Worm (Caenorhabditis elegans) whole organism, mixed stage, embryonic: Measurements from ENCODE around the gene fbxa-220.

ENCODE experiments used
- M03D4.4 ChIP-seq: sonication (generic microtip); optimal IDR thresholded peaks from 2 replicates; lab custom pipeline; 2017; ENCODE audit warnings: mild to moderate bottlenecking, missing genetic modification characterization, missing compliant biosample characterization
- bed-3 ChIP-seq: fragments of 200-800 bp; sonication (Bioruptor generic); optimal IDR thresholded peaks from 3 replicates; lab custom pipeline; 2018; ENCODE audit warnings: mild to moderate bottlenecking, missing genetic modification characterization, moderate library complexity, missing compliant biosample characterization
- blmp-1 ChIP-seq: fragments of 150-350 bp; optimal IDR thresholded peaks from 2 replicates; lab custom pipeline; 2014; ENCODE audit warnings: missing biosample characterization, missing genetic modification characterization
- ceh-39 ChIP-seq: fragments of 150-350 bp; optimal IDR thresholded peaks from 2 replicates; lab custom pipeline; 2014; ENCODE audit warnings: missing biosample characterization, missing genetic modification characterization
- ceh-43 ChIP-seq: fragments of 200-800 bp; sonication (Bioruptor generic); optimal IDR thresholded peaks from 2 replicates; lab custom pipeline; 2018; ENCODE audit warnings: mild to moderate bottlenecking, missing genetic modification characterization, moderate library complexity, missing compliant biosample characterization
- ces-1 ChIP-seq: fragments of 150-350 bp; optimal IDR thresholded peaks from 2 replicates; lab custom pipeline; 2014; ENCODE audit warnings: missing biosample characterization, missing genetic modification reagents, missing genetic modification characterization
- cnd-1 ChIP-seq: fragments of 200-800 bp; sonication (Bioruptor generic); optimal IDR thresholded peaks from 2 replicates; lab custom pipeline; 2018; ENCODE audit warnings: mild to moderate bottlenecking, missing genetic modification characterization, missing compliant biosample characterization
- drap-1 ChIP-seq: fragments of 200-800 bp; sonication (Bioruptor generic); optimal IDR thresholded peaks from 3 replicates; lab custom pipeline; 2018; ENCODE audit warnings: mild to moderate bottlenecking, missing genetic modification characterization, missing compliant biosample characterization
- elt-1 ChIP-seq: sonication (generic microtip); optimal IDR thresholded peaks from 2 replicates; lab custom pipeline; 2017; ENCODE audit warnings: missing genetic modification characterization, mild to moderate bottlenecking, missing compliant biosample characterization, antibody characterized with exemption, moderate library complexity, borderline replicate concordance; ENCODE audit not compliant: insufficient read depth
- elt-3 ChIP-seq: fragments of 150-350 bp; optimal IDR thresholded peaks from 2 replicates; lab custom pipeline; 2014; ENCODE audit warnings: missing biosample characterization, missing genetic modification characterization
- ham-2 ChIP-seq: fragments of 200-800 bp; sonication (Bioruptor generic); optimal IDR thresholded peaks from 2 replicates; lab custom pipeline; 2018; ENCODE audit warnings: mild to moderate bottlenecking, missing genetic modification characterization, missing compliant biosample characterization
- hlh-1 ChIP-seq: fragments of 150-350 bp; optimal IDR thresholded peaks from 2 replicates; lab custom pipeline; 2014; ENCODE audit warnings: missing biosample characterization, missing genetic modification reagents, missing genetic modification characterization
- lsy-2 ChIP-seq: fragments of 150-350 bp; optimal IDR thresholded peaks from 2 replicates; lab custom pipeline; 2014; ENCODE audit warnings: missing biosample characterization, missing genetic modification characterization
- mab-5 ChIP-seq: fragments of 150-350 bp; optimal IDR thresholded peaks from 2 replicates; lab custom pipeline; 2014; ENCODE audit warnings: missing biosample characterization, missing genetic modification characterization
- mep-1 ChIP-seq: fragments of 150-350 bp; optimal IDR thresholded peaks from 2 replicates; lab custom pipeline; 2017; ENCODE audit warnings: missing biosample characterization, missing genetic modification reagents, missing genetic modification characterization, inconsistent platforms
- mls-2 ChIP-seq: sonication (generic microtip); optimal IDR thresholded peaks from 2 replicates; lab custom pipeline; 2016; ENCODE audit warnings: mild to moderate bottlenecking, missing genetic modification characterization, moderate library complexity, missing compliant biosample characterization
- nhr-12 ChIP-seq: fragments of 150-350 bp; optimal IDR thresholded peaks from 2 replicates; lab custom pipeline; 2014; ENCODE audit warnings: missing biosample characterization, missing genetic modification characterization
- nhr-2 ChIP-seq: fragments of 150-350 bp; optimal IDR thresholded peaks from 2 replicates; lab custom pipeline; 2014; ENCODE audit warnings: missing biosample characterization, missing genetic modification characterization
- nhr-28 ChIP-seq: fragments of 150-350 bp; optimal IDR thresholded peaks from 2 replicates; lab custom pipeline; 2014; ENCODE audit warnings: missing biosample characterization, missing genetic modification characterization
- nhr-76 ChIP-seq: sonication (generic microtip); optimal IDR thresholded peaks from 2 replicates; lab custom pipeline; 2017; ENCODE audit warnings: missing biosample characterization, missing genetic modification characterization
- pha-4 ChIP-seq: fragments of 150-350 bp; optimal IDR thresholded peaks from 2 replicates; lab custom pipeline; 2018; ENCODE audit warnings: missing biosample characterization, missing genetic modification reagents, missing genetic modification characterization
- sem-2 ChIP-seq: fragments of 200-800 bp; sonication (Bioruptor generic); optimal IDR thresholded peaks from 2 replicates; lab custom pipeline; 2018; ENCODE audit warnings: mild to moderate bottlenecking, missing genetic modification characterization, missing compliant biosample characterization
- snpc-4 ChIP-seq: fragments of 150-350 bp; optimal IDR thresholded peaks from 2 replicates; lab custom pipeline; 2014; ENCODE audit warnings: missing biosample characterization, missing genetic modification characterization
- sptf-1 ChIP-seq: sonication (generic microtip); optimal IDR thresholded peaks from 2 replicates; lab custom pipeline; 2017; ENCODE audit warnings: mild to moderate bottlenecking, missing genetic modification characterization, moderate library complexity, missing compliant biosample characterization
- tbx-8 ChIP-seq: fragments of 200-800 bp; sonication (Bioruptor generic); optimal IDR thresholded peaks from 2 replicates; lab custom pipeline; 2018; ENCODE audit warnings: mild to moderate bottlenecking, missing genetic modification characterization, moderate library complexity, missing compliant biosample characterization
- unc-120 ChIP-seq: sonication (generic microtip); optimal IDR thresholded peaks from 2 replicates; lab custom pipeline; 2017; ENCODE audit warnings: missing genetic modification characterization, missing compliant biosample characterization; ENCODE audit not compliant: poor library complexity, severe bottlenecking
- unc-62 ChIP-seq: fragments of 150-350 bp; optimal IDR thresholded peaks from 2 replicates; lab custom pipeline; 2014; ENCODE audit warnings: missing biosample characterization, missing genetic modification reagents, missing genetic modification characterization
- zip-8 ChIP-seq: fragments of 150-350 bp; optimal IDR thresholded peaks from 2 replicates; lab custom pipeline; 2014; ENCODE audit warnings: missing biosample characterization, missing genetic modification characterization
- ztf-11 ChIP-seq: fragments of 150-350 bp; optimal IDR thresholded peaks from 2 replicates; lab custom pipeline; 2014; ENCODE audit warnings: missing biosample characterization, missing genetic modification characterization

fbxa-220 gene

DNA sequence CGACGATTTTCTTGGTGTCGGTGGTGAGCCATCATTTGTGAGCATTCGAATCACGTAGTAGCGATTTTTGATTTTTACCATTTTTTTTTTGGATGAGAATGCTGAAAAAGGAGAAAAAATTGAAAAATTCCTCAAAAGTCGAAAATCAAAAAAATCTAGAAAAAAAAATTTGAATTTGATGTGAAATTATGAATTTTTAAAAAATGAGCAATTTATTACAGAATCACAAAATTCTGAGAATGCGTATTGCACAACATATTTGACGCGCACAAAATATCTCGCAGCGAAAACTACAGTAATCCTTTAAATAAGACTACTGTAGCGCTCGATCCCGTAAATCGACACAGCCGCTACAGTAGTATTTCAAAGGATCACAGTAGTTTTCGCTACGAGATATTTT lies 3.3 kb upstream of the fbxa-220 start, which contains the start of gene popl-5:
Gene popl-5 (minus strand): TSS at position 101 of the 400 bp plus-strand sequence.
- no peak for TF ChIP-seq mab-5
- no peak for TF ChIP-seq cnd-1 (tag; lab: Kevin White, UChicago)
- TF ChIP-seq tbx-8 (GFP tag; lab: Kevin White, UChicago): no peak
- no peak for TF ChIP-seq unc-120 (tag; lab: Kevin White, UChicago)
- no peak for TF ChIP-seq elt-1 (tag; lab: Kevin White, UChicago)
- no peak for TF ChIP-seq sem-2 (GFP tag; lab: Kevin White, UChicago)
- TF ChIP-seq nhr-76 (tag; lab: Kevin White, UChicago): no peak
- TF ChIP-seq mls-2: no peak
- TF ChIP-seq hlh-1 (tag; lab: Kevin White, UChicago): no peak
- no peak for TF ChIP-seq nhr-28 (tag; lab: Kevin White, UChicago)
- TF ChIP-seq nhr-2: no peak
- TF ChIP-seq mep-1 (tag; lab: Kevin White, UChicago): no peak

DNA sequence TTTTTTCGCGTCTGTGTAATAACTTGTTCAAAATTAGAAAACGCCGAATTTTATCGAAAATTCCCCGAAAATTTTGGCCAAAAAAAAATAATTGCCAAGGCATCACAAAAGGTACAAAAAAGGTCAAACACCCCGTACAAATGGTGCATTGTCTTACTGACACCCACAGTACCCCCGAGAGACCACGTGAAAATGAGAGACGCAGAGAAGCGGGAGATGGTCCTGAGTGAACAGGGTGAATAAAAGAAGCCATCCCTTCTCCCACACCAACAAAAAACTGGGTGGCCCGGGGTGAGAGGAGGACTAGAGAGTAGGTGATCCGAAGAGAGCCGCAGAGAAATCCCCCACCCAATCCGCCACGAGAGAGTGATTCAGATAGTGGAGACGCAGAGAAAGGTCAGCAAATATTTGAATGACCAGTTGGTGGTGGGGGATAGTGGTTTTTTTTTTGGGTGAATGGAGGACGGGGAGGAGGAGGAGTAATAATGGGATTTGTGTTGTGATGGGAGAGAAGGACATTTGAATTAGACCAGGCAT lies 2.6 kb downstream of the fbxa-220 start:
- peak; percentile 6 for TF ChIP-seq ces-1 (GFP tag; lab: Kevin White, UChicago)
- no peak for TF ChIP-seq snpc-4 (tag; lab: Kevin White, UChicago)
- peak; percentile 1 for TF ChIP-seq sptf-1 (tag; lab: Kevin White, UChicago)
- peak; percentile 15 for TF ChIP-seq mls-2
- peak; percentile 98 for TF ChIP-seq nhr-2
- TF ChIP-seq ztf-11 (tag; lab: Kevin White, UChicago): no peak
- TF ChIP-seq M03D4.4 (tag; lab: Kevin White, UChicago): peak; percentile 3
- TF ChIP-seq ceh-39 (tag; lab: Kevin White, UChicago): peak; percentile 43

DNA sequence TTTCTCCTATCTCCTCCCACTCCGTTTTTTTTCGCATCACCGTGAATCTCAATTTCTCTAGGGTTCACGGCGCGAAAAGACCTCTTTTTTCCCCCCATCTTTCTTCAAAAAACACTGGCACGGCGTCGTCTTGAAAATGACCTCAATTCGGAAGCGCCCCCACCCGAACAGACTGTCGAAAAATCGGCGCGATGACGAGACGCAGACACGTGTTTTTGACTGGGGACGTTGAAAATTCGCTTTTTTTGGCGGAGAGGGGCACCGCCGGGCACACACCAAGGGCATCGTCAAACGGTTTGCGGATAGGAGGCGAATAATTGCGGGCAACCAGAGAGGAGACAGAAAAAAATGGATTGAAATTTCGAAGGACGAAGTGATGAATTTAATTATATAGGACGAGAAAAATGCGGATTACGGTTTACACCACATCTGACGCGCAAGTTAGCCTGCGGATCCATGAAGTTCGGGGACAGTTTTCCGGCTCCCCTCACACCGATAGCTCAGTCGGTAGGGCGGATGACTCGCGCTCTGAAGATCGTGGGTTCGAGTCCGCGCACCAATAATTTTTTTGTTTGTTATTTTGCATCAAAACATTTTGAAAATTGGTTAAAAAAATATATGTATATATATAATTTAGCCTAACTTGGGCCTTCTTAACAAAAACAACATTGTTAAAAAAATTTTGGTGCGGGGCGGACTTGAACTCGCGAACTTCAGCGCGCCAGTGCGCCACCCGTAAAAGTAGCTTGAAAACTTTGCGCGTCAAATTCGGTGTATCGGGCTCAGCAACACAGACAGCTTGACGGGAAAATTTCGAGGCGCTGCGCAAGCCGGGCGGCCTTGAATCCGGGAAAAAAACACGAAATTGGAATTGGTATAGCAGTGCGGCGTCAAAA lies 5.3 kb downstream of the fbxa-220 start:
- no peak for TF ChIP-seq snpc-4 (tag; lab: Kevin White, UChicago)
- no peak for TF ChIP-seq unc-120 (tag; lab: Kevin White, UChicago)

DNA sequence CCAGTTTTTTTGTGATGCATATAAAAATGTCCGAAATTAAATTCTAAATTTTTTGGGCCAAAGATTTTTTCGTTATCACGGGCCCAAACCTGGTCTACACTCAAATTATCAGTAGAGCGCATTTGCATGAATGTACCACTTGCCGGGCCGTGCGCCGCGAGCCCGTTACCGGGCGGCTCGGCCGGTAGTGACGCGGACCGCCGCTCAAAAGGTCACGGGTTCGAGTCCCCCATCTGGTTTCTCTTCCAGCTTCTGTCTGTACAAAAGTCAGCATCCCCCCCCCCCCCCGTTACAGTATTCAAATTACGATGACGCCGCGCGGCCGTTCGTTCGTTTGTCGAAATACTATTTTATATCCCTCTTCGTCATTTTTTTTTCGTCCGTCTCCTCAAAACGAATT lies 6.7 kb downstream of the fbxa-220 start:
- no peak for TF ChIP-seq sem-2 (GFP tag; lab: Kevin White, UChicago)
- no peak for TF ChIP-seq ztf-11 (tag; lab: Kevin White, UChicago)
- TF ChIP-seq pha-4 (tag; lab: Kevin White, UChicago): no peak
- no peak for TF ChIP-seq nhr-2
- no peak for TF ChIP-seq hlh-1 (tag; lab: Kevin White, UChicago)
- no peak for TF ChIP-seq blmp-1 (tag; lab: Kevin White, UChicago)
- no peak for TF ChIP-seq ham-2 (GFP tag; lab: Kevin White, UChicago)
- no peak for TF ChIP-seq elt-1 (tag; lab: Kevin White, UChicago)
- TF ChIP-seq zip-8: no peak
- no peak for TF ChIP-seq unc-62 (GFP tag; lab: Kevin White, UChicago)
- no peak for TF ChIP-seq lsy-2 (tag; lab: Kevin White, UChicago)
- TF ChIP-seq nhr-76 (tag; lab: Kevin White, UChicago): no peak
- no peak for TF ChIP-seq mab-5
- TF ChIP-seq tbx-8 (GFP tag; lab: Kevin White, UChicago): no peak
- TF ChIP-seq drap-1: no peak
- no peak for TF ChIP-seq elt-3 (tag; lab: Kevin White, UChicago)
- TF ChIP-seq nhr-12 (tag; lab: Kevin White, UChicago): no peak
- TF ChIP-seq, all 35 proteins: peak for 0

DNA sequence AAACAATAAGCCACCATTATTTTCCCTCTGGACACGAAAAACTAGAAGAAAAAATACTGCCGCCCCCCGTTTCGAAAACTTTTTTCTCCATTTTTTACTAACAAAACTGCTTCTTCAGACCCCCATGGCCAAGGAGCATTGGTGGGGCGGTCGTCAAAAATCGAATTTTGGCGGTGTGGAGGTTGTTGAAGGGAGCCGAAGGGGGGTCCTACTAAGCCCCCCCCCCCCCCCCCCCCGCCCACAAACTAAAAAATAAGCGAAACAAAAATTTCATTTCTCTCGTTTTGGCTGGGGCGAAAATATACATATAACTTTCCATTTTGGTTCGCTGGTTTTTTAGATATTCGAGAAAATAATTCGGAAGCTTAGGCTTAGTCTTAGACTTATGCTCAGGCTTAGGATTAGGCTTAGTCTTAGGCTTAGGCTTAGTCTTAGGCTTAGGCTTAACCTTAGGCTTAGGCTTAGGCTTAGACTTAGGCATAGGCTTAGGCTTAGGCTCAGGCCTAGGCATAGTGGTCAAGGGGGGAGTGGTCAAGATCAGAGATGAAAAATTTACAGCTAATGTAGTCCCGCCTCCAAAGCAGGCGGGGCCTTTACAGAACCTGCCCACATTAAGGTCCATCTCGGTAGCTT lies 9.2 kb downstream of the fbxa-220 start:
- TF ChIP-seq mep-1 (tag; lab: Kevin White, UChicago) (no peak), ztf-11 (tag; lab: Kevin White, UChicago) (no peak), ces-1 (GFP tag; lab: Kevin White, UChicago) (no peak), ceh-43 (GFP tag; lab: Kevin White, UChicago) (no peak), snpc-4 (tag; lab: Kevin White, UChicago) (no peak), bed-3 (GFP tag; lab: Kevin White, UChicago) (no peak), nhr-2 (no peak), M03D4.4 (tag; lab: Kevin White, UChicago) (no peak), cnd-1 (tag; lab: Kevin White, UChicago) (no peak), mab-5 (no peak), sem-2 (GFP tag; lab: Kevin White, UChicago) (no peak), ceh-39 (tag; lab: Kevin White, UChicago) (no peak), tbx-8 (GFP tag; lab: Kevin White, UChicago) (no peak)
